Fruit fly (Drosophila melanogaster) whole organism, prepupa: ENCODE measurements around the gene ScsbetaG.
A peak's percentile ranks its signal among the peaks of the same experiment; 100 is the strongest.

Experiments
- Blimp-1 ChIP-seq: fragments of 200-800 bp; sonication (Bioruptor generic); optimal IDR thresholded peaks from 3 replicates; lab custom pipeline; 2017; ENCODE audit warnings: missing biosample characterization, missing genetic modification characterization, mild to moderate bottlenecking, moderate library complexity, missing genetic modification reagents
- CG10669 ChIP-seq: fragments of 200-800 bp; sonication (Bioruptor generic); optimal IDR thresholded peaks from 3 replicates; lab custom pipeline; 2018; ENCODE audit warnings: missing biosample characterization, mild to moderate bottlenecking, missing genetic modification characterization, moderate library complexity
- CG11294 ChIP-seq: fragments of 200-800 bp; sonication (Bioruptor generic); IDR thresholded peaks from 2 replicates; pipeline ENCODE4 v1.3.6; 2022; ENCODE audit warnings: missing biosample characterization, missing genetic modification characterization
- CG11762 ChIP-seq: fragments of 200-800 bp; sonication (Bioruptor generic); optimal IDR thresholded peaks from 3 replicates; lab custom pipeline; 2016; ENCODE audit warnings: missing biosample characterization, missing genetic modification characterization; ENCODE audit not compliant: insufficient read depth
- CG11902 ChIP-seq: fragments of 200-800 bp; sonication (Bioruptor generic); optimal IDR thresholded peaks from 3 replicates; lab custom pipeline; 2016; ENCODE audit warnings: missing biosample characterization, missing genetic modification characterization
- CG1621 ChIP-seq: fragments of 200-800 bp; sonication (Bioruptor generic); optimal IDR thresholded peaks from 3 replicates; lab custom pipeline; 2018; ENCODE audit warnings: missing biosample characterization, mild to moderate bottlenecking, missing genetic modification characterization
- CG16779 ChIP-seq: fragments of 200-800 bp; sonication (Bioruptor generic); optimal IDR thresholded peaks from 3 replicates; lab custom pipeline; 2017; ENCODE audit warnings: missing biosample characterization, mild to moderate bottlenecking, missing genetic modification characterization
- CG3032 ChIP-seq: fragments of 200-800 bp; optimal IDR thresholded peaks from 2 replicates; lab custom pipeline; 2019; ENCODE audit warnings: missing biosample characterization, mild to moderate bottlenecking, missing genetic modification characterization, moderate library complexity
- CG31627 ChIP-seq: fragments of 200-800 bp; sonication (Bioruptor generic); optimal IDR thresholded peaks from 3 replicates; lab custom pipeline; 2016; ENCODE audit warnings: missing biosample characterization, missing genetic modification characterization
- CG6163 ChIP-seq: fragments of 200-800 bp; sonication (Bioruptor generic); IDR thresholded peaks from 3 replicates; pipeline ENCODE4 v1.3.6; 2022; ENCODE audit warnings: missing biosample characterization, missing genetic modification characterization
- CG6808 ChIP-seq: fragments of 200-800 bp; sonication (Bioruptor generic); optimal IDR thresholded peaks from 3 replicates; lab custom pipeline; 2017; ENCODE audit warnings: missing biosample characterization, missing genetic modification characterization, mild to moderate bottlenecking, moderate library complexity, missing genetic modification reagents
- CG6854 ChIP-seq: fragments of 200-800 bp; sonication (Bioruptor generic); optimal IDR thresholded peaks from 2 replicates; lab custom pipeline; 2017; ENCODE audit warnings: missing biosample characterization, mild to moderate bottlenecking, missing genetic modification characterization
- CG8119 ChIP-seq: fragments of 200-800 bp; sonication (Bioruptor generic); IDR thresholded peaks from 3 replicates; pipeline ENCODE4 v1.3.6; 2022; ENCODE audit warnings: missing biosample characterization, missing genetic modification characterization
- CG8319 ChIP-seq: fragments of 200-800 bp; sonication (Bioruptor generic); optimal IDR thresholded peaks from 3 replicates; lab custom pipeline; 2016; ENCODE audit warnings: missing biosample characterization, missing genetic modification characterization
- CG9139 ChIP-seq: fragments of 200-800 bp; sonication (Bioruptor generic); optimal IDR thresholded peaks from 3 replicates; lab custom pipeline; 2017; ENCODE audit warnings: missing biosample characterization, mild to moderate bottlenecking, missing genetic modification characterization
- Eip78C ChIP-seq: fragments of 200-800 bp; sonication (Bioruptor generic); peaks from one replicate; lab custom pipeline; 2016; ENCODE audit warnings: missing biosample characterization, missing genetic modification characterization
- Eip93F ChIP-seq: fragments of 200-800 bp; sonication (Bioruptor generic); optimal IDR thresholded peaks from 2 replicates; lab custom pipeline; 2016; ENCODE audit warnings: missing biosample characterization, mild to moderate bottlenecking, missing genetic modification characterization
- Ets21C ChIP-seq: fragments of 200-800 bp; sonication (Bioruptor generic); optimal IDR thresholded peaks from 3 replicates; lab custom pipeline; 2016; ENCODE audit warnings: missing biosample characterization, missing genetic modification characterization
- Gug ChIP-seq: fragments of 200-800 bp; sonication (Bioruptor generic); IDR thresholded peaks from 2 replicates; pipeline ENCODE4 v1.3.6; 2022; ENCODE audit warnings: missing biosample characterization, missing genetic modification characterization
- Hr39 ChIP-seq: fragments of 200-800 bp; sonication (Bioruptor generic); optimal IDR thresholded peaks from 2 replicates; lab custom pipeline; 2016; ENCODE audit warnings: missing biosample characterization, missing genetic modification characterization
- Lpt ChIP-seq: fragments of 200-800 bp; sonication (Bioruptor generic); optimal IDR thresholded peaks from 3 replicates; lab custom pipeline; 2016; ENCODE audit warnings: missing biosample characterization, missing genetic modification characterization
- OdsH ChIP-seq: fragments of 200-800 bp; sonication (Bioruptor generic); optimal IDR thresholded peaks from 3 replicates; lab custom pipeline; 2016; ENCODE audit warnings: missing biosample characterization, missing genetic modification characterization
- Smox ChIP-seq: fragments of 200-800 bp; sonication (Bioruptor generic); optimal IDR thresholded peaks from 3 replicates; lab custom pipeline; 2016; ENCODE audit warnings: missing biosample characterization, missing genetic modification characterization
- Sox102F ChIP-seq: fragments of 200-800 bp; sonication (Bioruptor generic); optimal IDR thresholded peaks from 2 replicates; lab custom pipeline; 2016; ENCODE audit warnings: missing biosample characterization, mild to moderate bottlenecking, missing genetic modification characterization
- Sox14 ChIP-seq: fragments of 200-800 bp; sonication (Bioruptor generic); optimal IDR thresholded peaks from 3 replicates; lab custom pipeline; 2016; ENCODE audit warnings: missing biosample characterization, missing genetic modification characterization
- Sox15 ChIP-seq: fragments of 200-800 bp; sonication (Bioruptor generic); optimal IDR thresholded peaks from 3 replicates; lab custom pipeline; 2016; ENCODE audit warnings: missing biosample characterization, missing genetic modification characterization
- achi ChIP-seq: fragments of 200-800 bp; sonication (Bioruptor generic); optimal IDR thresholded peaks from 3 replicates; lab custom pipeline; 2016; ENCODE audit warnings: missing biosample characterization, missing genetic modification characterization
- acj6 ChIP-seq: fragments of 200-800 bp; sonication (Bioruptor generic); optimal IDR thresholded peaks from 3 replicates; lab custom pipeline; 2016; ENCODE audit warnings: missing biosample characterization, missing genetic modification characterization
- eg ChIP-seq: fragments of 200-800 bp; sonication (Bioruptor generic); IDR thresholded peaks from 3 replicates; pipeline ENCODE4 v1.3.6; 2022; ENCODE audit warnings: missing biosample characterization, missing genetic modification characterization
- esn ChIP-seq: fragments of 200-800 bp; sonication (Bioruptor generic); optimal IDR thresholded peaks from 2 replicates; lab custom pipeline; 2016; ENCODE audit warnings: missing biosample characterization, mild to moderate bottlenecking, missing genetic modification characterization, moderate library complexity
- fd59A ChIP-seq: fragments of 200-800 bp; sonication (Bioruptor generic); optimal IDR thresholded peaks from 2 replicates; lab custom pipeline; 2017; ENCODE audit warnings: missing biosample characterization, mild to moderate bottlenecking, missing genetic modification characterization, missing genetic modification reagents
- fd85E ChIP-seq: fragments of 200-800 bp; sonication (Bioruptor generic); optimal IDR thresholded peaks from 3 replicates; lab custom pipeline; 2016; ENCODE audit warnings: missing biosample characterization, missing genetic modification characterization
- fkh ChIP-seq: fragments of 200-800 bp; sonication (Bioruptor generic); optimal IDR thresholded peaks from 3 replicates; lab custom pipeline; 2017; ENCODE audit warnings: missing biosample characterization, mild to moderate bottlenecking, missing genetic modification characterization, moderate library complexity
- lz ChIP-seq: fragments of 200-800 bp; sonication (Bioruptor generic); optimal IDR thresholded peaks from 3 replicates; lab custom pipeline; 2016; ENCODE audit warnings: missing biosample characterization, missing genetic modification characterization
- spab ChIP-seq: fragments of 200-800 bp; sonication (Bioruptor generic); optimal IDR thresholded peaks from 2 replicates; lab custom pipeline; 2017; ENCODE audit warnings: missing biosample characterization, mild to moderate bottlenecking, missing genetic modification characterization, missing genetic modification reagents
- svp ChIP-seq: fragments of 200-800 bp; sonication (Bioruptor generic); peaks from one replicate; lab custom pipeline; 2016; ENCODE audit warnings: missing biosample characterization, missing genetic modification characterization
- topi ChIP-seq: fragments of 200-800 bp; sonication (Bioruptor generic); optimal IDR thresholded peaks from 3 replicates; lab custom pipeline; 2016; ENCODE audit warnings: missing biosample characterization, missing genetic modification characterization
- vri ChIP-seq: fragments of 200-800 bp; sonication (Bioruptor generic); optimal IDR thresholded peaks from 3 replicates; lab custom pipeline; 2016; ENCODE audit warnings: missing biosample characterization, mild to moderate bottlenecking, missing genetic modification characterization

ScsbetaG gene

DNA sequence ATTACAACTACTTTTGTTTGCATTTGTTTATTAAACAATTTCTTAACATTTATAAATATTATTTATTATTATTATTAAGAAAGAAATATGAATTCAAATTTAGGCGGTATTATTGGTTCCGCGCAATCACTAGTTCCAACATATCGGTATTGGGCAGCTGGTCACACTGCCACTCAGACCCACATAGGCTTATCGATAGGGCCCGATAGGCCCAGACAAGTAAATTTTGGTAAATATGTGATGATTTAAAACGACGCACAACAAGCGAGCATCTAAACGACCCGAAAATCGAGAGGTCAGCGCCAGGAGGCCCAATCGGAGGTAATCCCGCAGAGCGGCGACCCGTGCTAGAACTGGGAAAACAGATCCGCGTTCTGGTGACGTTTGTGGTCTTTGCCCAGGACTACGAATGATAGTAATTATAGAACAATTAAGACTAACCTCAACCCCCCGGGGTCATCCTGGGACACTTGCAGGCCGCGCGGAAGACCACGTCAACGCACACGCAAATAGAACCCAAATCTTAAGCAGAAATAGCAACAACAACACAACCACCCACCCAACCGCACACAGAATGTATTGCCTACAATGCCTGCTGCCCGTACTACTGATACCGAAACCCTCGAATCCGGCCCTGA, 1.7 kb upstream of the ScsbetaG start, which contains the start of gene bc10:
TSS of gene bc10 (plus strand) at position 181 of the 638 bp plus-strand sequence.
- no peak for TF ChIP-seq esn
- peak; percentile 37 for TF ChIP-seq fkh (GFP tag; lab: Kevin White, UChicago)
- TF ChIP-seq CG10669: no peak
- no peak for TF ChIP-seq CG11902 (GFP tag; lab: Kevin White, UChicago)
- peak; percentile 3 for TF ChIP-seq Sox14
- TF ChIP-seq CG6808 (GFP tag; lab: Kevin White, UChicago): no peak
- TF ChIP-seq Gug (GFP tag; lab: Robert Waterston, UW): no peak
- TF ChIP-seq CG3032: no peak
- TF ChIP-seq Ets21C (GFP tag; lab: Kevin White, UChicago): no peak
- no peak for TF ChIP-seq Sox15 (GFP tag; lab: Kevin White, UChicago)
- TF ChIP-seq Blimp-1 (GFP tag; lab: Kevin White, UChicago): no peak
- no peak for TF ChIP-seq fd59A (GFP tag; lab: Kevin White, UChicago)
- peak; percentile 88 for TF ChIP-seq svp (GFP tag; lab: Kevin White, UChicago)
- no peak for TF ChIP-seq CG16779 (tag; lab: Kevin White, UChicago)
- TF ChIP-seq CG8319 (GFP tag; lab: Kevin White, UChicago): no peak
- no peak for TF ChIP-seq CG6163
- peak; percentile 55 for TF ChIP-seq Eip78C
- no peak for TF ChIP-seq lz (GFP tag; lab: Kevin White, UChicago)
- TF ChIP-seq CG6854 (GFP tag; lab: Kevin White, UChicago): no peak
- TF ChIP-seq eg (GFP tag; lab: Robert Waterston, UW): no peak
- no peak for TF ChIP-seq acj6 (GFP tag; lab: Kevin White, UChicago)
- TF ChIP-seq CG9139: no peak
- TF ChIP-seq topi (GFP tag; lab: Kevin White, UChicago): no peak
- no peak for TF ChIP-seq Eip93F (GFP tag; lab: Kevin White, UChicago)
- TF ChIP-seq CG11294 (GFP tag; lab: Robert Waterston, UW): no peak
- TF ChIP-seq CG1621 (tag; lab: Kevin White, UChicago): no peak
- TF ChIP-seq Sox102F (GFP tag; lab: Kevin White, UChicago): no peak
- TF ChIP-seq Lpt (GFP tag; lab: Kevin White, UChicago): no peak
- TF ChIP-seq CG11762 (GFP tag; lab: Kevin White, UChicago): no peak
- no peak for TF ChIP-seq fd85E (GFP tag; lab: Kevin White, UChicago)
- no peak for TF ChIP-seq achi (GFP tag; lab: Kevin White, UChicago)
- no peak for TF ChIP-seq OdsH
- no peak for TF ChIP-seq Hr39 (GFP tag; lab: Kevin White, UChicago)

dm6 chr3L:5562584-5562983, 907 bp downstream of the ScsbetaG start:
- TF ChIP-seq svp (GFP tag; lab: Kevin White, UChicago): peak; percentile 97
- no peak for TF ChIP-seq vri (GFP tag; lab: Kevin White, UChicago)

DNA sequence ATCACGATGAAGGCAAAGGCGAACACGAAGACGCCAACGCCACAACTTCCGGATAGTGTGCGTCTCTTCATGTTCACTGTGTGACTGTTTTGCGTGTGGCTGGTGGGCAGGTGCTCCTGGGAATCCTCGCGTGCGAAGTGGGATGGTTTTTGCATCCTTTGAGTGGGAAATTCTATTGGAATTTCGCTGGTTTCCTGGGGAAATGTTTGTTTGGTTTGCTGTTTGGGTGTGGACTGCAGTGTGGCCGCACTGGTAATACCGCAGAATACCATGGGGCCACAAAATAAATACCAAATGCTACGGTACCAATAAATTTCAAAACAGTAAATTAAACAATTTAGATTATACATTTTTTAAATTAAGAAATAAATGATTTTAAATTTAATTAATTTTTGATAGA, 2.1 kb downstream of the ScsbetaG start, which contains the start of gene sinu:
TSS of gene sinu (minus strand) at position 258 of the 400 bp plus-strand sequence.
- TF ChIP-seq CG31627 (GFP tag; lab: Kevin White, UChicago) (no peak), spab (GFP tag; lab: Kevin White, UChicago) (no peak), Smox (GFP tag; lab: Kevin White, UChicago) (no peak), topi (GFP tag; lab: Kevin White, UChicago) (no peak), CG8119 (GFP tag; lab: Robert Waterston, UW) (no peak), fkh (GFP tag; lab: Kevin White, UChicago) (peak; percentile 37), CG10669 (no peak), vri (GFP tag; lab: Kevin White, UChicago) (no peak)
